Worm (Caenorhabditis elegans): ENCODE data around the gene brp-1.

The brp-1 gene

DNA sequence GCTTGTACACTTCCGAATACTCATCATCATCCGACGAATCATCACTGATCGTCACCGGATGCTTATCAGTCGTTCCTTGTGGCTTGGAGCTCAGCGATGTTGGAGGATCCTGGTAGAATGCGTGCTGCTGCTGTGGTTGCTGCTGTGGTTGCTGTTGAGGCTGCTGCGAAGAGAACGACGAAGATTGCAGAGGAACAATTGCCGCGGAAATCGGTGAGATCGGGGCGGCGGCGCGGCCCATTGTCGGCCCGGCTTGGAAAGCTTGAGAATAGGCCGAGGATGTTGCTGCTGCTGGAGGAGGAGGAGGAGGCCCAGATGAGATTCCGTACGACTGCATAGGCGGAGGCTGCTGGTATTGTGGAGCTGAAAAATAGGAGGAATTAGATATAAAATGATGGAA, 14.0 kb downstream of the brp-1 start:
- no peak for TF ChIP-seq unc-120 (tag; optimal IDR thresholded peaks at IDR 0.05; ENCODE audit: poor library complexity, severe bottlenecking)
- TF ChIP-seq nhr-12 (tag; optimal IDR thresholded peaks at IDR 0.05), result no peak
- TF ChIP-seq lin-32 (GFP tag; optimal IDR thresholded peaks at IDR 0.05), result no peak
- no peak for TF ChIP-seq unc-62 (GFP tag; optimal IDR thresholded peaks at IDR 0.05)
- TF ChIP-seq zip-8 (tag; optimal IDR thresholded peaks at IDR 0.05), result no peak
- no peak for TF ChIP-seq tbx-8 (GFP tag; optimal IDR thresholded peaks at IDR 0.05)
- no peak for TF ChIP-seq ham-2 (GFP tag; optimal IDR thresholded peaks at IDR 0.05)
- TF ChIP-seq elt-3 (tag; optimal IDR thresholded peaks at IDR 0.05), result no peak
- TF ChIP-seq mab-5 (tag; optimal IDR thresholded peaks at IDR 0.05), result no peak
- TF ChIP-seq drap-1 (GFP tag; optimal IDR thresholded peaks at IDR 0.05), result no peak
- no peak for TF ChIP-seq sptf-1 (tag; optimal IDR thresholded peaks at IDR 0.05)
- TF ChIP-seq pha-4 (tag; optimal IDR thresholded peaks at IDR 0.05), result no peak
- no peak for TF ChIP-seq elt-1 (tag; optimal IDR thresholded peaks at IDR 0.05; ENCODE audit: borderline replicate concordance, insufficient read depth)
- no peak for TF ChIP-seq ces-1 (GFP tag; optimal IDR thresholded peaks at IDR 0.05)
- no peak for TF ChIP-seq mep-1 (tag; optimal IDR thresholded peaks at IDR 0.05)
- no peak for TF ChIP-seq nhr-2 (tag; optimal IDR thresholded peaks at IDR 0.05)
- no peak for TF ChIP-seq nhr-237 (tag; optimal IDR thresholded peaks at IDR 0.05)
- no peak for TF ChIP-seq nhr-28 (tag; optimal IDR thresholded peaks at IDR 0.05)

DNA sequence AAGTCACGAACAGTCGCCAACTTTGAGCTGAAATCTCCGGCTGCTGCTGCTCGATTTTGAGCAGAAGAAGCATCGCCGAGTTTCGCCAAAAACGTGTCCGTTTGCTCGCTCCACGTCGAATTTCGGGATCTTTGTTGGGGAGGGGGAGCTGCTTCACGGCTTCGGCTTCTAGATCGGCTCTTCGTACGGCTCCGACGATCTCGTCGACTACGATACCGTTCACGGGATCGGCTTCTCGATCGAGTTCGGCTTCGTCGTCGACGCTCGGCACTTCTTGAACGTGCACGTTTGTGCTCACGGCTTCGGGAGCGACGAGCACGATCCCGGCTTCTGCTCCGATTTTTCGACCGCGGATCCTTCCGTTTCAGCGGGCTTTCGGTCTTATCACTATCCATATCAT, 16.9 kb downstream of the brp-1 start:
- TF ChIP-seq ham-2 (GFP tag; optimal IDR thresholded peaks at IDR 0.05) (no peak), nhr-76 (tag; optimal IDR thresholded peaks at IDR 0.05) (no peak), mab-5 (tag; optimal IDR thresholded peaks at IDR 0.05) (no peak), snpc-4 (tag; optimal IDR thresholded peaks at IDR 0.05) (no peak), cnd-1 (tag; optimal IDR thresholded peaks at IDR 0.05) (no peak), mls-2 (tag; optimal IDR thresholded peaks at IDR 0.05) (no peak), ces-1 (GFP tag; optimal IDR thresholded peaks at IDR 0.05) (no peak), bed-3 (GFP tag; optimal IDR thresholded peaks at IDR 0.05) (no peak), unc-39 (tag; optimal IDR thresholded peaks at IDR 0.05) (no peak)

DNA sequence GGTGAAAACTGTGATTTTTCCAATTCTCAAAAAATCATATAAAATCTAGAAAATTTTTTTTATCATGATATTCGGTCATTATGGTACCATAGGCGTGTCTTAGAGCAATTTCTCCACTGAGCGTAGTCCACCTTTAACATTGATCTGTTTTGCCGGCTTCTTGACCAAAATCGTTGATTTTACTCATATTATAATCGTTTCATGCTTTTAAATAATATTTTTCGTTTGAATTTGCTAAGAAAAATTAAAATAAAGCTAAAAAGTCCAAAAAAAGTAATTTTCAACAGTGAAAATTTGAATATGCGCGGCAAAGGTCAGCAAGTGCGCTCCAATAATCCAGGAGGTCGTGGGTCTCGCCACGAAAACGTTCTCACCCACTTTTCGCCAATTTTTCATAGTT, 20.6 kb downstream of the brp-1 start, which contains the start of gene Y79H2A.4:
Gene Y79H2A.4 (plus strand): TSS at position 301 of the 400 bp plus-strand sequence.
- TF ChIP-seq M03D4.4 (tag; optimal IDR thresholded peaks at IDR 0.05), result no peak
- no peak for TF ChIP-seq nhr-76 (tag; optimal IDR thresholded peaks at IDR 0.05)
- no peak for TF ChIP-seq ham-2 (GFP tag; optimal IDR thresholded peaks at IDR 0.05)
- no peak for TF ChIP-seq unc-120 (tag; optimal IDR thresholded peaks at IDR 0.05; ENCODE audit: poor library complexity, severe bottlenecking)

- TF ChIP-seq nhr-28 (tag; optimal IDR thresholded peaks at IDR 0.05), result no peak
- no peak for TF ChIP-seq bed-3 (GFP tag; optimal IDR thresholded peaks at IDR 0.05)
- TF ChIP-seq mab-5 (tag; optimal IDR thresholded peaks at IDR 0.05), result no peak
Observed at ce11 chrIII:12052206-12052605, 31.9 kb downstream of the brp-1 start, which contains the start of gene Y79H2A.3. Y79H2A.3 (minus strand) TSS chrIII:12052306.

DNA sequence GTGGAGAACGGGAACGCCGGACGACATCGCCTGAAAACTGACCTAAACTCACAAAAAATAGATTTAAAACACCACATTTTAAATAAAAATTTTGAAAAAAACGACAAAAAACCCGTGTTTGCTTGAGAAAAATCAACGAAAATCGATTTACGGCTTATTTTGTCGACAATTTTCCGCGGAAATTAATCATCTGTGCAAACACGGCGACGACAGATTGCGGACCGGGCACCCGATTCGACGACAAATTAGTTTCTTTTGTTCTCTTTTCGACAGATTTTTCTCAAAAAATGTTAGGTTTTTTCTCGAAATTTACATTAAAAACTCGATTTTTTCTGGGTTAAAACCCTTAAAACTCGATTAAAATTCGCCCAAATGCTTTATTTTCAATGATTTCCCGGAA, 38.1 kb downstream of the brp-1 start, which contains the start of gene arx-3:
Gene arx-3 (minus strand): TSS at position 30 of the 400 bp plus-strand sequence.
- peak; percentile 41 for TF ChIP-seq mep-1 (tag; optimal IDR thresholded peaks at IDR 0.05)
- TF ChIP-seq ceh-43 (GFP tag; optimal IDR thresholded peaks at IDR 0.05), result peak; percentile 13
- TF ChIP-seq nhr-2 (tag; optimal IDR thresholded peaks at IDR 0.05), result no peak
- TF ChIP-seq cnd-1 (tag; optimal IDR thresholded peaks at IDR 0.05), result no peak
- no peak for TF ChIP-seq elt-3 (tag; optimal IDR thresholded peaks at IDR 0.05)
- TF ChIP-seq bed-3 (GFP tag; optimal IDR thresholded peaks at IDR 0.05), result no peak
- TF ChIP-seq sptf-1 (tag; optimal IDR thresholded peaks at IDR 0.05), result no peak
- no peak for TF ChIP-seq unc-39 (tag; optimal IDR thresholded peaks at IDR 0.05)
- no peak for TF ChIP-seq zip-8 (tag; optimal IDR thresholded peaks at IDR 0.05)
- no peak for TF ChIP-seq drap-1 (GFP tag; optimal IDR thresholded peaks at IDR 0.05)
- no peak for TF ChIP-seq tbx-8 (GFP tag; optimal IDR thresholded peaks at IDR 0.05)
- no peak for TF ChIP-seq ceh-83 (GFP tag; optimal IDR thresholded peaks at IDR 0.05)
- TF ChIP-seq ham-2 (GFP tag; optimal IDR thresholded peaks at IDR 0.05), result peak; percentile 9
- TF ChIP-seq blmp-1 (tag; optimal IDR thresholded peaks at IDR 0.05), result no peak
- no peak for TF ChIP-seq snpc-4 (tag; optimal IDR thresholded peaks at IDR 0.05)
- TF ChIP-seq nhr-28 (tag; optimal IDR thresholded peaks at IDR 0.05), result no peak
- TF ChIP-seq ztf-11 (tag; optimal IDR thresholded peaks at IDR 0.05), result no peak
- no peak for TF ChIP-seq lin-32 (GFP tag; optimal IDR thresholded peaks at IDR 0.05)
- no peak for TF ChIP-seq ceh-39 (tag; optimal IDR thresholded peaks at IDR 0.05)
- no peak for TF ChIP-seq mab-5 (tag; optimal IDR thresholded peaks at IDR 0.05)
- TF ChIP-seq nhr-76 (tag; optimal IDR thresholded peaks at IDR 0.05), result no peak
- peak; percentile 26 for TF ChIP-seq lsy-2 (tag; optimal IDR thresholded peaks at IDR 0.05)
- TF ChIP-seq hlh-1 (tag; optimal IDR thresholded peaks at IDR 0.05), result no peak
- TF ChIP-seq lin-13 (tag; optimal IDR thresholded peaks at IDR 0.05), result peak; percentile 16
- TF ChIP-seq mls-2 (tag; optimal IDR thresholded peaks at IDR 0.05), result no peak
- no peak for TF ChIP-seq unc-62 (GFP tag; optimal IDR thresholded peaks at IDR 0.05)
- peak; percentile 91 for TF ChIP-seq ces-1 (GFP tag; optimal IDR thresholded peaks at IDR 0.05)
- no peak for TF ChIP-seq pha-4 (tag; optimal IDR thresholded peaks at IDR 0.05)
- no peak for TF ChIP-seq elt-1 (tag; optimal IDR thresholded peaks at IDR 0.05; ENCODE audit: borderline replicate concordance, insufficient read depth)
